Worm (Caenorhabditis elegans) whole organism, L4 larva: Measurements from ENCODE around the gene Y62F5A.12.
A peak's percentile ranks its signal among the peaks of the same experiment; 100 is the strongest.

Experiments used
- D1046.2 ChIP-seq: fragments of 200-800 bp; sonication (Bioruptor generic); IDR thresholded peaks from 2 replicates; pipeline ENCODE4 v1.3.6; 2022; ENCODE audit warnings: missing genetic modification characterization, missing compliant biosample characterization
- F37D6.2 ChIP-seq: sonication (generic microtip); optimal IDR thresholded peaks from 2 replicates; lab custom pipeline; 2016; ENCODE audit warnings: mild to moderate bottlenecking, missing genetic modification characterization, missing compliant biosample characterization
- F49E8.2 ChIP-seq: sonication (generic microtip); optimal IDR thresholded peaks from 2 replicates; lab custom pipeline; 2016; ENCODE audit warnings: missing compliant biosample characterization, mild to moderate bottlenecking, missing genetic modification characterization, borderline replicate concordance
- Y105C5A.15 ChIP-seq: fragments of 200-800 bp; sonication (Bioruptor generic); IDR thresholded peaks from 2 replicates; pipeline ENCODE4 v1.3.6; 2022; ENCODE audit warnings: missing genetic modification characterization, missing compliant biosample characterization
- aly-2 ChIP-seq: sonication (generic microtip); optimal IDR thresholded peaks from 2 replicates; lab custom pipeline; 2018; ENCODE audit warnings: missing biosample characterization, missing genetic modification characterization
- attf-4 ChIP-seq: sonication (generic microtip); optimal IDR thresholded peaks from 3 replicates; lab custom pipeline; 2017; ENCODE audit warnings: missing biosample characterization, missing genetic modification characterization
- ceh-20 ChIP-seq: fragments of 200-800 bp; sonication (Bioruptor generic); IDR thresholded peaks from 2 replicates; pipeline ENCODE4 v1.3.6; 2022; ENCODE audit warnings: missing genetic modification reagents, missing genetic modification characterization, missing compliant biosample characterization
- ceh-32 ChIP-seq: sonication (generic microtip); optimal IDR thresholded peaks from 2 replicates; lab custom pipeline; 2016; ENCODE audit warnings: mild to moderate bottlenecking, missing genetic modification characterization, missing compliant biosample characterization; ENCODE audit not compliant: poor library complexity
- ceh-82 ChIP-seq: sonication (generic microtip); optimal IDR thresholded peaks from 2 replicates; lab custom pipeline; 2017; ENCODE audit warnings: missing biosample characterization, missing genetic modification characterization
- cey-2 ChIP-seq: sonication (generic microtip); optimal IDR thresholded peaks from 3 replicates; lab custom pipeline; 2017; ENCODE audit warnings: missing genetic modification characterization, mild to moderate bottlenecking, missing compliant biosample characterization, antibody characterized with exemption, borderline replicate concordance; ENCODE audit not compliant: insufficient read depth
- daf-16 ChIP-seq, 3 experiments: sonication (generic microtip); optimal IDR thresholded peaks; 2 replicates each; lab custom pipeline; 2016 to 2017; ENCODE audit warnings: missing genetic modification characterization in 3 of 3, missing genetic modification reagents in 3 of 3, mild to moderate bottlenecking in 2 of 3, missing compliant biosample characterization in 2 of 3, missing biosample characterization in 1 of 3, moderate library complexity in 1 of 3
- daf-19 ChIP-seq: fragments of 200-800 bp; sonication (Bioruptor generic); conservative IDR thresholded peaks from 2 replicates; pipeline ENCODE4 v1.3.6; 2022; ENCODE audit warnings: missing genetic modification characterization, missing compliant biosample characterization
- dpl-1 ChIP-seq: fragments of 150-350 bp; optimal IDR thresholded peaks from 2 replicates; lab custom pipeline; 2014; ENCODE audit warnings: missing biosample characterization, missing genetic modification reagents, missing genetic modification characterization
- dve-1 ChIP-seq: sonication (generic microtip); optimal IDR thresholded peaks from 2 replicates; lab custom pipeline; 2017; ENCODE audit warnings: antibody characterized with exemption, mild to moderate bottlenecking, missing genetic modification characterization, missing compliant biosample characterization; ENCODE audit not compliant: insufficient read depth
- egl-27 ChIP-seq: sonication (generic microtip); optimal IDR thresholded peaks from 3 replicates; lab custom pipeline; 2017; ENCODE audit warnings: missing biosample characterization, missing genetic modification reagents, missing genetic modification characterization
- egl-43 ChIP-seq: fragments of 200-800 bp; sonication (Bioruptor generic); IDR thresholded peaks from 2 replicates; pipeline ENCODE4 v1.3.6; 2022; ENCODE audit warnings: missing genetic modification reagents, missing genetic modification characterization, missing compliant biosample characterization
- gei-8 ChIP-seq: fragments of 200-800 bp; sonication (Bioruptor generic); optimal IDR thresholded peaks from 2 replicates; lab custom pipeline; 2018; ENCODE audit warnings: mild to moderate bottlenecking, missing genetic modification characterization, missing compliant biosample characterization
- hlh-11 ChIP-seq: fragments of 200-800 bp; sonication (Bioruptor generic); optimal IDR thresholded peaks from 2 replicates; lab custom pipeline; 2018; ENCODE audit warnings: mild to moderate bottlenecking, missing genetic modification characterization, missing compliant biosample characterization
- hlh-30 ChIP-seq: sonication (generic microtip); optimal IDR thresholded peaks from 2 replicates; lab custom pipeline; 2017; ENCODE audit warnings: antibody characterized with exemption, mild to moderate bottlenecking, missing genetic modification characterization, missing compliant biosample characterization; ENCODE audit not compliant: insufficient read depth
- lin-1 ChIP-seq: fragments of 200-800 bp; sonication (Bioruptor generic); IDR thresholded peaks from 2 replicates; pipeline ENCODE4 v1.3.6; 2022; ENCODE audit warnings: missing genetic modification reagents, missing genetic modification characterization, missing compliant biosample characterization
- lir-3 ChIP-seq: sonication (generic microtip); optimal IDR thresholded peaks from 2 replicates; lab custom pipeline; 2016; ENCODE audit warnings: mild to moderate bottlenecking, missing genetic modification characterization, missing compliant biosample characterization
- mdl-1 ChIP-seq, 2 experiments: fragments of 150-350 bp in 1 of 2; sonication (generic microtip) in 1 of 2; optimal IDR thresholded peaks; 2 replicates each; lab custom pipeline; 2014 to 2017; ENCODE audit warnings: missing biosample characterization in 2 of 2, missing genetic modification characterization in 2 of 2
- mes-2 ChIP-seq: sonication (generic microtip); optimal IDR thresholded peaks from 2 replicates; lab custom pipeline; 2016; ENCODE audit warnings: missing genotype, mild to moderate bottlenecking, missing genetic modification characterization, missing compliant biosample characterization; ENCODE audit not compliant: poor library complexity, severe bottlenecking
- mxl-2 ChIP-seq: fragments of 200-800 bp; sonication (Bioruptor generic); conservative IDR thresholded peaks from 2 replicates; pipeline ENCODE4 v1.3.6; 2022; ENCODE audit warnings: missing genetic modification reagents, missing genetic modification characterization, missing compliant biosample characterization
- mxl-3 ChIP-seq: fragments of 200-800 bp; sonication (Bioruptor generic); optimal IDR thresholded peaks from 2 replicates; lab custom pipeline; 2018; ENCODE audit warnings: mild to moderate bottlenecking, missing genetic modification characterization, missing compliant biosample characterization
- nhr-25 ChIP-seq: sonication (generic microtip); optimal IDR thresholded peaks from 2 replicates; lab custom pipeline; 2017; ENCODE audit warnings: missing genetic modification characterization, mild to moderate bottlenecking, missing compliant biosample characterization, antibody characterized with exemption, moderate library complexity, borderline replicate concordance; ENCODE audit not compliant: insufficient read depth
- nhr-28 ChIP-seq: fragments of 150-350 bp; optimal IDR thresholded peaks from 2 replicates; lab custom pipeline; 2014; ENCODE audit warnings: missing biosample characterization, missing genetic modification characterization
- nhr-42 ChIP-seq: fragments of 200-800 bp; sonication (Bioruptor generic); IDR thresholded peaks from 2 replicates; pipeline ENCODE4 v1.3.6; 2022; ENCODE audit warnings: missing genetic modification characterization, missing compliant biosample characterization
- nhr-48 ChIP-seq: sonication (generic microtip); optimal IDR thresholded peaks from 2 replicates; lab custom pipeline; 2016; ENCODE audit warnings: mild to moderate bottlenecking, missing genetic modification characterization, missing compliant biosample characterization
- nhr-76 ChIP-seq: fragments of 150-350 bp; optimal IDR thresholded peaks from 2 replicates; lab custom pipeline; 2014; ENCODE audit warnings: missing biosample characterization, missing genetic modification characterization
- nhr-77 ChIP-seq: fragments of 150-350 bp; optimal IDR thresholded peaks from 2 replicates; lab custom pipeline; 2014; ENCODE audit warnings: missing biosample characterization, missing genetic modification characterization
- php-3 ChIP-seq: fragments of 200-800 bp; sonication (Bioruptor generic); IDR thresholded peaks from 2 replicates; pipeline ENCODE4 v1.3.6; 2022; ENCODE audit warnings: missing genetic modification reagents, missing genetic modification characterization, missing compliant biosample characterization
- pqm-1 ChIP-seq: sonication (generic microtip); optimal IDR thresholded peaks from 2 replicates; lab custom pipeline; 2017; ENCODE audit warnings: missing biosample characterization, missing genetic modification characterization
- skn-1 ChIP-seq: fragments of 150-350 bp; optimal IDR thresholded peaks from 2 replicates; lab custom pipeline; 2014; ENCODE audit warnings: missing biosample characterization, missing genetic modification characterization
- snpc-4 ChIP-seq: fragments of 150-350 bp; optimal IDR thresholded peaks from 2 replicates; lab custom pipeline; 2014; ENCODE audit warnings: missing biosample characterization, missing genetic modification characterization
- unc-130 ChIP-seq: sonication (generic microtip); optimal IDR thresholded peaks from 2 replicates; lab custom pipeline; 2016; ENCODE audit warnings: missing genetic modification reagents, missing genetic modification characterization, missing compliant biosample characterization
- unc-39 ChIP-seq: sonication (generic microtip); optimal IDR thresholded peaks from 2 replicates; lab custom pipeline; 2017; ENCODE audit warnings: missing biosample characterization, missing genetic modification characterization
- vab-7 ChIP-seq: fragments of 200-800 bp; sonication (Bioruptor generic); IDR thresholded peaks from 2 replicates; pipeline ENCODE4 v1.3.6; 2022; ENCODE audit warnings: missing genetic modification reagents, missing genetic modification characterization, missing compliant biosample characterization

Y62F5A.12 gene

DNA sequence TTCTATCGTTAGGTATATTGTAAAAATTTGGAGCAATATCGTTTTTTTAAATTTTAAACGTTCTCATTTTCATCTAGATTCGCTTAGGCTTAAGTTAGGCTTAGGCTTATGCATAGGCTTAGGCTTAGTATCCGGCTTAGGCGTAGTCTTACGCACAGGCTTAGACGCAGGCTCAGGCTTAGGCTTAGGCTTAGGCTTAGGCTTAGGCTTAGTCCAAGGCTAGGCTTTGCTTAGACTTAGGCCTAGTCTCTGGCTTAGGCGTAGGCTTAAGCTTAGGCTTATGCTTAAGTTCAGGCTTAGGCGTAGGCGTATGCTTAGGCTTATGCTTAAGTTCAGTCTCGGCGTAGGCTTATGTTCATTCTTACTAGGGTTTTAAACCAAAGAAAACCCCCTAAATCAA is 30.5 kb downstream of the Y62F5A.12 start:
- TF ChIP-seq gei-8 (GFP tag; lab: Kevin White, UChicago) (no peak), unc-130 (GFP tag; lab: Kevin White, UChicago) (no peak), egl-43 (no peak), nhr-25 (tag; lab: Kevin White, UChicago) (no peak), dve-1 (no peak), vab-7 (GFP tag; lab: Robert Waterston, UW) (no peak), daf-19 (GFP tag; lab: Robert Waterston, UW) (no peak), Y105C5A.15 (GFP tag; lab: Robert Waterston, UW) (no peak), nhr-77 (tag; lab: Kevin White, UChicago) (no peak), nhr-76 (tag; lab: Kevin White, UChicago) (no peak), D1046.2 (no peak), attf-4 (tag; lab: Kevin White, UChicago) (no peak), dpl-1 (no peak), nhr-48 (no peak), ceh-20 (GFP tag; lab: Robert Waterston, UW) (no peak), skn-1 (tag; lab: Kevin White, UChicago) (no peak), egl-27 (tag; lab: Kevin White, UChicago) (no peak), mxl-3 (no peak), hlh-30 (tag; lab: Kevin White, UChicago) (no peak)

DNA sequence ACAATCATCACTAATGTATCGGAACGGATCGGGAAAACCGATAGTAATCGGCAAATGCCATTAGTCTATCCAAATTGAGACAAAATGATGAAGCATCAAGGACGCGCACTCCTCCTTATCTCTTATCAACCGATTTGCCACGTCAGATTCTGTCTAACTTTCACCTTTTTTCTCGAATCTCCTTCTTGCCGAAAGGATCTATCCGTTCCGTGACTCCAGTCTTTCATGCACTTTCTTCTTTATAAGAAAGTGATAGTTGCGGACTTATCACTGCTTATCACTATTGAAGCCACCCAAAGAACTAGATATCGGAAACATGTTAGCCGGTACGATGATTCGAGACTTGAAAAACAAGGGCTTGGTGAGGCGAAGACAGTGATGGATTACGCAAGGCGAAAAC is 32.3 kb downstream of the Y62F5A.12 start:
- no peak for TF ChIP-seq lir-3 (tag; lab: Kevin White, UChicago)
- no peak for TF ChIP-seq pqm-1 (tag; lab: Kevin White, UChicago)
- peak in 1 of 2 experiments; percentile 54 for TF ChIP-seq mdl-1 (tag; optimal IDR thresholded peaks at IDR 0.05; lab: Kevin White, UChicago)
- peak; percentile 68 for TF ChIP-seq mxl-3
- TF ChIP-seq nhr-76 (tag; lab: Kevin White, UChicago), result no peak
- TF ChIP-seq cey-2 (tag; lab: Kevin White, UChicago), result no peak
- TF ChIP-seq nhr-42 (GFP tag; lab: Robert Waterston, UW), result no peak
- TF ChIP-seq snpc-4 (tag; lab: Kevin White, UChicago), result no peak
- peak; percentile 28 for TF ChIP-seq nhr-48
- TF ChIP-seq unc-130 (GFP tag; lab: Kevin White, UChicago), result no peak
- TF ChIP-seq mes-2 (tag; lab: Kevin White, UChicago), result no peak
- peak; percentile 86 for TF ChIP-seq nhr-28
- TF ChIP-seq ceh-82 (tag; lab: Kevin White, UChicago), result no peak
- peak; percentile 51 for TF ChIP-seq hlh-11 (tag; lab: Kevin White, UChicago)
- peak; percentile 6 for TF ChIP-seq nhr-25 (tag; lab: Kevin White, UChicago)
- no peak for TF ChIP-seq lin-1 (GFP tag; lab: Robert Waterston, UW)

DNA sequence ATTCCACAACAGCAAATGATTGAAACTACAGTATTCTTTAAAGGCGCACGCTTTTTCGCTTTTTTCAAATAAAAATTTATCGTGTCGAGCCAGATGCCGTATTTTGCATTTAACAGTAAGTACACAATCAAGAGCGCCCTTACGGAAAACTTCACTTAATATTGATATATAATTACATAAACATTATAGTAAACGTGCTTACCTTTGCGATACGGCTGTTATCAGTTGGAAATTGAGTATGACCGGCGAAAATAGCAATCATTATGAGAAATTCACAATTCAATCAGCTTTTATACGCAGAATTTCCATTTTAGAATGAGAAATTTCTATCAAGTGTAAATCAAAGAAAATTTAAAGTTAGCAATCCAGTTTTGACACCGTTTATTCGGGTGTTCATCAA is 34.1 kb downstream of the Y62F5A.12 start, which contains the start of gene B0334.20:
Gene B0334.20, minus strand, starts transcription at position 262 of the 400 bp plus-strand sequence.
- TF ChIP-seq mxl-2 (GFP tag; lab: Robert Waterston, UW), result no peak
- peak; percentile 81 for TF ChIP-seq nhr-28
- no peak for TF ChIP-seq aly-2 (tag; lab: Kevin White, UChicago)
- TF ChIP-seq ceh-32 (tag; lab: Kevin White, UChicago), result no peak
- TF ChIP-seq F37D6.2, result no peak
- TF ChIP-seq php-3 (GFP tag; lab: Robert Waterston, UW), result peak; percentile 42; the same call in 1 of the 2 replicates
- TF ChIP-seq hlh-30 (tag; lab: Kevin White, UChicago), result no peak
- no peak for TF ChIP-seq F49E8.2 (tag; lab: Kevin White, UChicago)
- no peak for TF ChIP-seq daf-16 (GFP tag; optimal IDR thresholded peaks at IDR 0.05; lab: Kevin White, UChicago)
- TF ChIP-seq daf-16 (tag; optimal IDR thresholded peaks at IDR 0.05; lab: Kevin White, UChicago), result peak; percentile 62
- TF ChIP-seq unc-39 (tag; lab: Kevin White, UChicago), result no peak
- peak; percentile 46 for TF ChIP-seq pqm-1 (tag; lab: Kevin White, UChicago)
